Worm (Caenorhabditis elegans): ENCODE results near the gene srsx-8.

The srsx-8 gene

DNA sequence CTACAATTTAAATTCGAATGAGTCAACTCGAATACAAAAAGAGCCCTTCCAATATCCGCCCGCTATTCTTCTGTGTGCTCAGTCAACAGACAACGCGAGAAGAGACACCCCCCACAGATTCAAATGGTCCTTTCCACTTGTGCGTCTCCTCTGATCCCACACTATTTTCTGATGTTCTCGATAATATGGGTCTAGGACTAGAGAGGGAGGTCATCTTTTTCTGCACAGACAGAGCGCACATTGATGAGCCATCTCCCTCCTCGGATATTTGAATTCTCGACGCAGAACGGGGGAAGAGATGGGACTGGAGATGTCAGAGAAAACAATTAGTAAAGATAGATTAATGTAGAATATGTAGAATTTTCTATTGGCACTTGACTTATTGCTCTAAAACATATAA, 17.8 kb upstream of the srsx-8 start:
- TF ChIP-seq sem-4 (tag; optimal IDR thresholded peaks at IDR 0.05) (no peak), crh-2 (tag; optimal IDR thresholded peaks at IDR 0.05) (no peak)

DNA sequence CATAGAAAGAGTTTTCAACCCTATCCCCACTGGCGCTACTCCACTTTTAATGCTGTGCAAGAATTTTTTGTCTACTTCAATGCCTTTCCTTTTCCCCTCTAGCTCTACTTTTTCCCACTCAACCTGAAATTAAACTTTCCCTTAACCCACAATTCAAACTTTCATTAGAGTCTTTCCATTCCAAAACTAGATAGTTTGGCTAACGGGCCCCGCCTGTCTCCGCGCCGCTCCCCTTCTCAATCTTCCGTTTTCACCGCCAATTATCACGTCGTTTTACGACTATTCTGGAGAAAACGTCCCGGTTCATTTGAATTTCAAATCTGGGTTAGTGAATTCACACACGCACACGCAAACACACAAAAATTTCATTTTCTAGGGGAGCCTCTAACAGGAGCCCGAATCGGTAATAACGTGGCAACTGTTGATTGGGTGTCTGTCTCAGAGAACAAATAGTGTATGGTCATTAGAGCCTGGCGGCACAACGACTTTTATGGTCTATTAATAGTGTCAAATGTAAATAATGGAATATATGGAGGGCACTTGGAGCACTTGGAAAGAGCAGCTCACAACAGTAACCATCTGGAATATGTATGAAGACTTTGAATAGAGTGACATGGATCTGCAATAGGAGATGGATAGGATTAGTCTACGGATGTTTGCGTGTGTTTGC, 17.0 kb upstream of the srsx-8 start:
- TF ChIP-seq nhr-10 (tag; optimal IDR thresholded peaks at IDR 0.05) = no peak
- TF ChIP-seq nhr-129 (tag; optimal IDR thresholded peaks at IDR 0.05) = no peak
- no peak for TF ChIP-seq lin-13 (GFP tag; optimal IDR thresholded peaks at IDR 0.05)
- no peak for TF ChIP-seq mdl-1 (tag; optimal IDR thresholded peaks at IDR 0.05)

DNA sequence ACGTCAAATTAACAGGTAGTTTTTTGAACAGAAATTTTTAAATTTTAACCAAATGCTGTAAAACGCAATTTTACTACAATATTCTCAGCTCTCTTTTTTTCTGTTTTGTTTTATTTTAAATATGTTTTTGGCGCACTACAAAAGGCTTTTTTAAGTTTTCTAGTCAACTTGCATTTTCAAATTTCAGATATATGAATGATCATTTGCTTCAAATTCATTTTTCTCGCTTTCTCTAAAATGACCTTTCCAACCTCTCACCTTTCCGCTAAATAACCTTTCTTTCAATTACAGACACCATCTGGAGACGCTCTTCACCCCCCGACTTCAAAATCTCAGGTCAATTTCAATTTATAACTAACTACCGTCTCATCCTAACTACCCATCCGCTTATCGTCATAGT, 13.9 kb upstream of the srsx-8 start, which contains the start of gene cdc-25.2:
cdc-25.2 (plus strand) TSS at position 301 of the 400 bp plus-strand sequence.
- TF ChIP-seq ceh-16 (tag; optimal IDR thresholded peaks at IDR 0.05) = peak; percentile 59
- no peak for TF ChIP-seq blmp-1 (tag; optimal IDR thresholded peaks at IDR 0.05; ENCODE audit: insufficient read depth)

ce11 chrV:1558113-1558512, 5.2 kb upstream of the srsx-8 start:
- TF ChIP-seq ZK546.5 (tag; optimal IDR thresholded peaks at IDR 0.05) = no peak
- no peak for TF ChIP-seq nhr-237 (tag; optimal IDR thresholded peaks at IDR 0.05)
- no peak for TF ChIP-seq nhr-6 (tag; optimal IDR thresholded peaks at IDR 0.05)
- no peak for TF ChIP-seq unc-55 (GFP tag; optimal IDR thresholded peaks at IDR 0.05)
- TF ChIP-seq nhr-21 (tag; optimal IDR thresholded peaks at IDR 0.05) = no peak
- no peak for TF ChIP-seq R02D3.7 (tag; optimal IDR thresholded peaks at IDR 0.05)

DNA sequence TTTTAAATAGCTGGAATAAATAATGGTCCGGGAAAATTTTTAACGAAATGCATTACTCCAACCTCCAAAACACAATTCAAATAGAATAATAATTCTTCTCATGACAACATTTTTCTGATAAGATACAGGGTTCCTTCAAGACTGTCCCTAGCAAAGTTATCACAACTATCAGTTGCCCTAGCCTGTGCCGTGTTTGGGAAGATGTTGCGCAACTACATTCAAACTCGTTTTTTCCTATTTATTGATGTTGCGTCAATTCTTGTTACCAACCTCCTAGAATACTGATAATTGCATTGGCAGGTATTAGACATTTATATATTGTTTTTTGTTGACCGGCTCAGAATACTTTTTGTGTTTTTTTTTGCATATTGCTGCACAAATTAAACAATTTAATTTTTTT, 2.2 kb upstream of the srsx-8 start:
- TF ChIP-seq nhr-129 (tag; optimal IDR thresholded peaks at IDR 0.05) (no peak), F13H6.1 (tag; optimal IDR thresholded peaks at IDR 0.05) (no peak), nhr-10 (tag; optimal IDR thresholded peaks at IDR 0.05) (no peak), C34F6.9 (tag; optimal IDR thresholded peaks at IDR 0.05) (no peak), dmd-4 (tag; optimal IDR thresholded peaks at IDR 0.05) (no peak), egl-27 (tag; optimal IDR thresholded peaks at IDR 0.05) (no peak), unc-62 (GFP tag; optimal IDR thresholded peaks at IDR 0.05) (no peak), lin-39 (tag; optimal IDR thresholded peaks at IDR 0.05) (no peak), ama-1 (optimal IDR thresholded peaks at IDR 0.05) (no peak)

- TF ChIP-seq sem-4 (tag; optimal IDR thresholded peaks at IDR 0.05) (no peak), mab-5 (tag; optimal IDR thresholded peaks at IDR 0.05) (no peak), egl-27 (tag; optimal IDR thresholded peaks at IDR 0.05) (no peak), C34F6.9 (tag; optimal IDR thresholded peaks at IDR 0.05) (no peak), ceh-16 (tag; optimal IDR thresholded peaks at IDR 0.05) (no peak), lin-39 (tag; optimal IDR thresholded peaks at IDR 0.05) (no peak), ZK546.5 (tag; optimal IDR thresholded peaks at IDR 0.05) (no peak), ztf-4 (tag; optimal IDR thresholded peaks at IDR 0.05) (no peak), unc-39 (tag; optimal IDR thresholded peaks at IDR 0.05) (no peak), ceh-82 (tag; optimal IDR thresholded peaks at IDR 0.05) (no peak), nhr-237 (tag; optimal IDR thresholded peaks at IDR 0.05) (no peak), nhr-21 (tag; optimal IDR thresholded peaks at IDR 0.05) (no peak), lin-11 (tag; optimal IDR thresholded peaks at IDR 0.05) (no peak), nhr-12 (tag; optimal IDR thresholded peaks at IDR 0.05) (no peak), ztf-11 (tag; optimal IDR thresholded peaks at IDR 0.05) (no peak), nhr-11 (tag; optimal IDR thresholded peaks at IDR 0.05) (no peak), Y55F3AM.14 (GFP tag; optimal IDR thresholded peaks at IDR 0.05) (no peak)
Measured at ce11 chrV:1551143-1551542, 1.8 kb downstream of the srsx-8 start.

DNA sequence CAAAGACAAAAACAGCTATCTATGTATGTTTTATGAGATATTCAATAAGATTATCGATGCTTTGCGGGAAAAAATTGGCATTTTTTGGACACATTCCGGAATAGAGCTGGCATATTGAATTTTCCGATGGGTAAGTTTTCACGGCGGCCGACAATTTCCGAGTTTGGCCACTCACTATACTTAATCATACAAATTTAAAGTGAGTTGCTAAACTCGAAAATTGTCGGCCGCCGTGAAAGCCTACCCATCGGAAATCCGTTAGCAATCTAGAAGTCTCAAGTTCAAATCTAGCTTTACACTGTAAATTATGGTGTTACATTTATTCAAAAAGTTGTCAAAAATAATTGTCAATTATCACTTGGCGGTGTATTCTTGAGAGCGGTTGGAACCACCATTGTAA, 2.2 kb downstream of the srsx-8 start:
- no peak for TF ChIP-seq sem-4 (tag; optimal IDR thresholded peaks at IDR 0.05)

All from whole organism, L2 larva.